2 worm cellular contexts compared by ENCODE assay signal in genomic region chrV:10046503-10046902, ce11.
A peak's percentile ranks its signal among the peaks of the same experiment; 100 is the strongest.
TF ChIP-seq lines count a peak whose summit lies in the region.

No protein-coding gene starts in this region.

TF ChIP-seq in whole organism, L1 larva, 84 proteins besides CTCF, POLR2A, EP300 and RAD21 (continued from another document):
- TF ChIP-seq hlh-4 (tag; optimal IDR thresholded peaks at IDR 0.05; lab: Kevin White, UChicago) (no peak), elt-2 (tag; optimal IDR thresholded peaks at IDR 0.05; lab: Kevin White, UChicago) (no peak), ama-1 (optimal IDR thresholded peaks at IDR 0.05; lab: Kevin White, UChicago) (no peak), lin-13 (GFP tag; optimal IDR thresholded peaks at IDR 0.05; lab: Kevin White, UChicago) (no peak), fkh-10 (GFP tag; optimal IDR thresholded peaks at IDR 0.05; lab: Kevin White, UChicago) (no peak), unc-30 (tag; optimal IDR thresholded peaks at IDR 0.05; lab: Kevin White, UChicago) (no peak), nhr-47 (tag; optimal IDR thresholded peaks at IDR 0.05; lab: Kevin White, UChicago) (no peak), unc-130 (tag; optimal IDR thresholded peaks at IDR 0.05; lab: Kevin White, UChicago) (no peak), pag-3 (tag; optimal IDR thresholded peaks at IDR 0.05; lab: Kevin White, UChicago; ENCODE audit: borderline replicate concordance, insufficient read depth) (no peak), nhr-76 (tag; optimal IDR thresholded peaks at IDR 0.05; lab: Kevin White, UChicago) (no peak), nhr-20 (tag; optimal IDR thresholded peaks at IDR 0.05; lab: Kevin White, UChicago) (peak; percentile 10), hpl-2 (GFP tag; optimal IDR thresholded peaks at IDR 0.05; lab: Kevin White, UChicago) (no peak), lir-3 (tag; optimal IDR thresholded peaks at IDR 0.05; lab: Kevin White, UChicago; ENCODE audit: poor library complexity) (no peak), irx-1 (tag; optimal IDR thresholded peaks at IDR 0.05; lab: Kevin White, UChicago) (no peak), nhr-28 (tag; optimal IDR thresholded peaks at IDR 0.05; lab: Kevin White, UChicago) (no peak), tbx-2 (tag; optimal IDR thresholded peaks at IDR 0.05; lab: Kevin White, UChicago) (no peak), rnt-1 (tag; optimal IDR thresholded peaks at IDR 0.05; lab: Kevin White, UChicago) (no peak), unc-86 (tag; optimal IDR thresholded peaks at IDR 0.05; lab: Kevin White, UChicago) (no peak), lsy-2 (tag; optimal IDR thresholded peaks at IDR 0.05; lab: Kevin White, UChicago) (peak in 1 of 2 experiments; percentile 36), efl-1 (optimal IDR thresholded peaks at IDR 0.05; lab: Kevin White, UChicago) (no peak), efl-1 (GFP tag; optimal IDR thresholded peaks at IDR 0.05 in 1 of 2; lab: Kevin White, UChicago) (peak in 1 of 2 experiments; percentile 72), efl-3 (GFP tag; optimal IDR thresholded peaks at IDR 0.05; lab: Kevin White, UChicago) (no peak), blmp-1 (tag; optimal IDR thresholded peaks at IDR 0.05; lab: Kevin White, UChicago) (peak; percentile 79), zip-4 (GFP tag; optimal IDR thresholded peaks at IDR 0.05; lab: Kevin White, UChicago) (no peak), elt-3 (tag; optimal IDR thresholded peaks at IDR 0.05; lab: Kevin White, UChicago) (peak in 1 of 6 experiments; percentile 37), pqm-1 (tag; optimal IDR thresholded peaks at IDR 0.05; lab: Kevin White, UChicago) (no peak), nhr-71 (tag; optimal IDR thresholded peaks at IDR 0.05; lab: Kevin White, UChicago) (no peak), sptf-1 (tag; optimal IDR thresholded peaks at IDR 0.05; lab: Kevin White, UChicago) (no peak), xbp-1 (tag; optimal IDR thresholded peaks at IDR 0.05; lab: Kevin White, UChicago) (peak; percentile 24), aly-2 (tag; optimal IDR thresholded peaks at IDR 0.05; lab: Kevin White, UChicago) (no peak), ceh-8 (GFP tag; optimal IDR thresholded peaks at IDR 0.05; lab: Kevin White, UChicago) (no peak), C04F5.9 (tag; optimal IDR thresholded peaks at IDR 0.05; lab: Kevin White, UChicago) (no peak), snu-23 (GFP tag; optimal IDR thresholded peaks at IDR 0.05; lab: Kevin White, UChicago) (peak; percentile 1), fkh-8 (tag; optimal IDR thresholded peaks at IDR 0.05; lab: Kevin White, UChicago) (no peak), mdl-1 (tag; optimal IDR thresholded peaks at IDR 0.05; lab: Kevin White, UChicago) (no peak), sup-37 (GFP tag; optimal IDR thresholded peaks at IDR 0.05; lab: Kevin White, UChicago) (no peak), vab-15 (tag; optimal IDR thresholded peaks at IDR 0.05; lab: Kevin White, UChicago) (no peak), ztf-4 (tag; optimal IDR thresholded peaks at IDR 0.05; lab: Kevin White, UChicago) (no peak), ces-1 (GFP tag; optimal IDR thresholded peaks at IDR 0.05; lab: Kevin White, UChicago) (no peak), ceh-63 (GFP tag; optimal IDR thresholded peaks at IDR 0.05; lab: Kevin White, UChicago) (no peak), mab-9 (GFP tag; IDR thresholded peaks at IDR 0.05; lab: Robert Waterston, UW) (no peak), nhr-85 (tag; lab: Kevin White, UChicago) (peak; percentile 76), ceh-90 (tag; optimal IDR thresholded peaks at IDR 0.05; lab: Kevin White, UChicago) (no peak), nhr-11 (tag; optimal IDR thresholded peaks at IDR 0.05; lab: Kevin White, UChicago) (no peak), lin-14 (GFP tag; optimal IDR thresholded peaks at IDR 0.05; lab: Kevin White, UChicago) (peak; percentile 54)

TF ChIP-seq in whole organism, L4 larva, 104 proteins besides CTCF, POLR2A, EP300 and RAD21 (continued from another document):
- TF ChIP-seq pha-4 (GFP tag; IDR thresholded peaks at IDR 0.05; lab: Robert Waterston, UW) (no peak), pha-4 (tag; optimal IDR thresholded peaks at IDR 0.05; lab: Kevin White, UChicago) (no peak), daf-16 (GFP tag; optimal IDR thresholded peaks at IDR 0.05; lab: Kevin White, UChicago) (no peak), daf-16 (tag; optimal IDR thresholded peaks at IDR 0.05; lab: Kevin White, UChicago) (no peak), nhr-77 (tag; optimal IDR thresholded peaks at IDR 0.05; lab: Kevin White, UChicago) (no peak), dve-1 (tag; optimal IDR thresholded peaks at IDR 0.05; lab: Kevin White, UChicago; ENCODE audit: insufficient read depth) (no peak), nhr-28 (tag; optimal IDR thresholded peaks at IDR 0.05; lab: Kevin White, UChicago) (peak; percentile 16), lin-15B (tag; optimal IDR thresholded peaks at IDR 0.05; lab: Kevin White, UChicago) (no peak), ama-1 (optimal IDR thresholded peaks at IDR 0.05; lab: Kevin White, UChicago) (peak; percentile 56), nhr-25 (tag; optimal IDR thresholded peaks at IDR 0.05; lab: Kevin White, UChicago; ENCODE audit: borderline replicate concordance, insufficient read depth) (peak; percentile 43), hlh-30 (tag; optimal IDR thresholded peaks at IDR 0.05; lab: Kevin White, UChicago; ENCODE audit: insufficient read depth) (peak; percentile 7), ces-1 (GFP tag; optimal IDR thresholded peaks at IDR 0.05; lab: Kevin White, UChicago) (no peak), lin-29 (GFP tag; IDR thresholded peaks at IDR 0.05; lab: Robert Waterston, UW) (no peak), zag-1 (tag; optimal IDR thresholded peaks at IDR 0.05; lab: Kevin White, UChicago) (no peak), mep-1 (tag; optimal IDR thresholded peaks at IDR 0.05; lab: Kevin White, UChicago) (peak; percentile 22), F49E8.2 (tag; optimal IDR thresholded peaks at IDR 0.05; lab: Kevin White, UChicago; ENCODE audit: borderline replicate concordance) (no peak), egl-43 (GFP tag; IDR thresholded peaks at IDR 0.05; lab: Robert Waterston, UW) (no peak), ceh-82 (tag; optimal IDR thresholded peaks at IDR 0.05; lab: Kevin White, UChicago) (no peak), R02D3.7 (tag; optimal IDR thresholded peaks at IDR 0.05; lab: Kevin White, UChicago) (no peak), daf-12 (tag; optimal IDR thresholded peaks at IDR 0.05; lab: Kevin White, UChicago) (no peak), lin-13 (GFP tag; optimal IDR thresholded peaks at IDR 0.05; lab: Kevin White, UChicago) (no peak), lin-38 (GFP tag; IDR thresholded peaks at IDR 0.05; lab: Robert Waterston, UW) (no peak), nhr-42 (GFP tag; IDR thresholded peaks at IDR 0.05; lab: Robert Waterston, UW) (no peak), rbr-2 (tag; optimal IDR thresholded peaks at IDR 0.05; lab: Kevin White, UChicago) (no peak), mdt-29 (GFP tag; IDR thresholded peaks at IDR 0.05; lab: Robert Waterston, UW) (no peak), F44E2.7 (GFP tag; IDR thresholded peaks at IDR 0.05; lab: Robert Waterston, UW) (no peak), vab-7 (GFP tag; IDR thresholded peaks at IDR 0.05; lab: Robert Waterston, UW) (no peak), madf-5 (GFP tag; IDR thresholded peaks at IDR 0.05; lab: Robert Waterston, UW) (no peak), daf-19 (GFP tag; conservative IDR thresholded peaks at IDR 0.05; lab: Robert Waterston, UW) (no peak), lin-1 (GFP tag; IDR thresholded peaks at IDR 0.05; lab: Robert Waterston, UW) (no peak), T26A8.4 (GFP tag; IDR thresholded peaks at IDR 0.05; lab: Robert Waterston, UW) (0 out of 2 replicates have a peak, but pooled peaks have one; percentile 19), spr-1 (tag; optimal IDR thresholded peaks at IDR 0.05; lab: Kevin White, UChicago) (no peak), ztf-7 (tag; optimal IDR thresholded peaks at IDR 0.05; lab: Kevin White, UChicago) (no peak), ztf-11 (tag; optimal IDR thresholded peaks at IDR 0.05; lab: Kevin White, UChicago) (no peak), fos-1 (tag; optimal IDR thresholded peaks at IDR 0.05; lab: Kevin White, UChicago) (no peak), zfp-3 (GFP tag; conservative IDR thresholded peaks at IDR 0.05; lab: Robert Waterston, UW) (no peak), nhr-10 (tag; optimal IDR thresholded peaks at IDR 0.05; lab: Kevin White, UChicago) (no peak), Y75B8A.6 (GFP tag; IDR thresholded peaks at IDR 0.05; lab: Robert Waterston, UW) (no peak), zip-2 (tag; optimal IDR thresholded peaks at IDR 0.05; lab: Kevin White, UChicago) (no peak), madf-9 (GFP tag; conservative IDR thresholded peaks at IDR 0.05; lab: Robert Waterston, UW) (no peak), aha-1 (tag; lab: Kevin White, UChicago) (peak; percentile 86), nhr-11 (tag; optimal IDR thresholded peaks at IDR 0.05; lab: Kevin White, UChicago) (peak; percentile 2), ctbp-1 (GFP tag; IDR thresholded peaks at IDR 0.05; lab: Robert Waterston, UW) (no peak), nhr-6 (tag; optimal IDR thresholded peaks at IDR 0.05; lab: Kevin White, UChicago) (no peak), lsy-2 (tag; optimal IDR thresholded peaks at IDR 0.05; lab: Kevin White, UChicago) (no peak), mxl-2 (GFP tag; conservative IDR thresholded peaks at IDR 0.05; lab: Robert Waterston, UW) (no peak), nhr-102 (tag; optimal IDR thresholded peaks at IDR 0.05; lab: Kevin White, UChicago) (no peak), unc-62 (GFP tag; optimal IDR thresholded peaks at IDR 0.05 in 1 of 2; lab: Kevin White, UChicago) (peak in 1 of 2 experiments; percentile 74), unc-62 (tag; optimal IDR thresholded peaks at IDR 0.05; lab: Kevin White, UChicago) (no peak), daf-8 (GFP tag; IDR thresholded peaks at IDR 0.05; lab: Robert Waterston, UW) (no peak), saeg-2 (GFP tag; IDR thresholded peaks at IDR 0.05; lab: Robert Waterston, UW) (no peak), dmd-9 (GFP tag; IDR thresholded peaks at IDR 0.05; lab: Robert Waterston, UW) (no peak), skn-1 (tag; optimal IDR thresholded peaks at IDR 0.05; lab: Kevin White, UChicago) (no peak), lim-7 (GFP tag; IDR thresholded peaks at IDR 0.05; lab: Robert Waterston, UW) (no peak), ceh-28 (tag; optimal IDR thresholded peaks at IDR 0.05; lab: Kevin White, UChicago) (no peak), ZK546.5 (tag; optimal IDR thresholded peaks at IDR 0.05; lab: Kevin White, UChicago) (no peak), mes-2 (tag; optimal IDR thresholded peaks at IDR 0.05; lab: Kevin White, UChicago; ENCODE audit: poor library complexity, severe bottlenecking) (no peak), set-16 (GFP tag; IDR thresholded peaks at IDR 0.05; lab: Robert Waterston, UW) (no peak), nhr-237 (tag; optimal IDR thresholded peaks at IDR 0.05; lab: Kevin White, UChicago) (no peak), spr-3 (GFP tag; optimal IDR thresholded peaks at IDR 0.05; lab: Kevin White, UChicago) (no peak)
